Fruit fly (Drosophila melanogaster) whole organism, embryonic: Measurements from ENCODE around the gene mRpL12.
A peak's percentile ranks its signal among the peaks of the same experiment; 100 is the strongest.

Source experiments
- Ada2b ChIP-seq: fragments of 200-800 bp; sonication (Bioruptor generic); IDR thresholded peaks from 2 replicates; pipeline ENCODE4 v1.3.6; 2022; ENCODE audit warnings: missing biosample characterization, missing genetic modification characterization
- Blimp-1 ChIP-seq: fragments of 200-800 bp; sonication (Bioruptor generic); optimal IDR thresholded peaks from 3 replicates; lab custom pipeline; 2018; ENCODE audit warnings: missing biosample characterization, missing genetic modification characterization, mild to moderate bottlenecking, moderate library complexity, missing genetic modification reagents
- CG10209 ChIP-seq: fragments of 200-800 bp; sonication (Bioruptor generic); optimal IDR thresholded peaks from 3 replicates; lab custom pipeline; 2017; ENCODE audit warnings: missing biosample characterization, mild to moderate bottlenecking, missing genetic modification characterization, missing genetic modification reagents
- CG10274 ChIP-seq: fragments of 200-800 bp; sonication (Bioruptor generic); optimal IDR thresholded peaks from 3 replicates; lab custom pipeline; 2017; ENCODE audit warnings: missing biosample characterization, mild to moderate bottlenecking, missing genetic modification characterization
- CG10366 ChIP-seq: fragments of 200-800 bp; sonication (Bioruptor generic); IDR thresholded peaks from 2 replicates; pipeline ENCODE4 v1.3.6; 2022; ENCODE audit warnings: missing biosample characterization, missing genetic modification characterization
- CG10979 ChIP-seq: fragments of 200-800 bp; sonication (Bioruptor generic); optimal IDR thresholded peaks from 2 replicates; lab custom pipeline; 2018; ENCODE audit warnings: missing biosample characterization, mild to moderate bottlenecking, missing genetic modification characterization, moderate library complexity
- CG11456 ChIP-seq: fragments of 200-800 bp; sonication (Bioruptor generic); IDR thresholded peaks from 3 replicates; pipeline ENCODE4 v1.3.6; 2022; ENCODE audit warnings: missing biosample characterization, missing genetic modification characterization
- CG15601 ChIP-seq: fragments of 200-800 bp; sonication (Bioruptor generic); optimal IDR thresholded peaks from 3 replicates; lab custom pipeline; 2019; ENCODE audit warnings: missing biosample characterization, mild to moderate bottlenecking, missing genetic modification characterization, moderate library complexity
- CG17328 ChIP-seq: fragments of 200-800 bp; sonication (Bioruptor generic); IDR thresholded peaks from 2 replicates; pipeline ENCODE4 v1.3.6; 2022; ENCODE audit warnings: missing biosample characterization, missing genetic modification characterization
- CG18476 ChIP-seq: fragments of 200-800 bp; sonication (Bioruptor generic); optimal IDR thresholded peaks from 2 replicates; lab custom pipeline; 2016; ENCODE audit warnings: missing biosample characterization, mild to moderate bottlenecking, missing genetic modification characterization
- CG18599 ChIP-seq: fragments of 200-800 bp; sonication (Bioruptor generic); optimal IDR thresholded peaks from 3 replicates; lab custom pipeline; 2017; ENCODE audit warnings: missing biosample characterization, missing genetic modification characterization, mild to moderate bottlenecking, moderate library complexity, missing genetic modification reagents
- CG2120 ChIP-seq: fragments of 200-800 bp; sonication (Bioruptor generic); optimal IDR thresholded peaks from 3 replicates; lab custom pipeline; 2016; ENCODE audit warnings: missing biosample characterization, missing genetic modification characterization
- CG30020 ChIP-seq: fragments of 200-800 bp; optimal IDR thresholded peaks from 2 replicates; lab custom pipeline; 2019; ENCODE audit warnings: missing biosample characterization, mild to moderate bottlenecking, missing genetic modification characterization, moderate library complexity
- CG30431 ChIP-seq: fragments of 200-800 bp; sonication (Bioruptor generic); optimal IDR thresholded peaks from 2 replicates; lab custom pipeline; 2017; ENCODE audit warnings: missing biosample characterization, missing genetic modification characterization
- CG34224 ChIP-seq: fragments of 200-800 bp; sonication (Bioruptor generic); IDR thresholded peaks from 3 replicates; pipeline ENCODE4 v1.3.6; 2022; ENCODE audit warnings: missing biosample characterization, missing genetic modification characterization; ENCODE audit not compliant: partially characterized antibody
- CG34376 ChIP-seq: fragments of 200-800 bp; sonication (Bioruptor generic); optimal IDR thresholded peaks from 2 replicates; lab custom pipeline; 2018; ENCODE audit warnings: missing biosample characterization, mild to moderate bottlenecking, missing genetic modification characterization
- CG5180 ChIP-seq: fragments of 200-800 bp; sonication (Bioruptor generic); optimal IDR thresholded peaks from 3 replicates; lab custom pipeline; 2017; ENCODE audit warnings: missing biosample characterization, missing genetic modification characterization, mild to moderate bottlenecking, moderate library complexity, missing genetic modification reagents
- CG6854 ChIP-seq: fragments of 200-800 bp; sonication (Bioruptor generic); optimal IDR thresholded peaks from 3 replicates; lab custom pipeline; 2017; ENCODE audit warnings: missing biosample characterization, mild to moderate bottlenecking, missing genetic modification characterization
- CG7839 ChIP-seq: fragments of 200-800 bp; sonication (Bioruptor generic); optimal IDR thresholded peaks from 3 replicates; lab custom pipeline; 2018; ENCODE audit warnings: missing biosample characterization, mild to moderate bottlenecking, missing genetic modification characterization, moderate library complexity
- CG9932 ChIP-seq: fragments of 200-800 bp; sonication (Bioruptor generic); IDR thresholded peaks from 2 replicates; pipeline ENCODE4 v1.3.6; 2022; ENCODE audit warnings: missing biosample characterization, missing genetic modification characterization
- Drgx ChIP-seq: fragments of 200-800 bp; sonication (Bioruptor generic); IDR thresholded peaks from 2 replicates; pipeline ENCODE4 v1.3.6; 2022; ENCODE audit warnings: missing biosample characterization, missing genetic modification characterization
- H15 ChIP-seq: fragments of 200-800 bp; sonication (Bioruptor generic); IDR thresholded peaks from 3 replicates; pipeline ENCODE4 v1.3.6; 2022; ENCODE audit warnings: missing biosample characterization, missing genetic modification characterization
- HLHmδ ChIP-seq: fragments of 200-800 bp; sonication (Bioruptor generic); optimal IDR thresholded peaks from 2 replicates; lab custom pipeline; 2018; ENCODE audit warnings: missing biosample characterization, mild to moderate bottlenecking, missing genetic modification characterization, moderate library complexity
- Hey ChIP-seq: fragments of 200-800 bp; sonication (Bioruptor generic); optimal IDR thresholded peaks from 3 replicates; lab custom pipeline; 2018; ENCODE audit warnings: missing biosample characterization, mild to moderate bottlenecking, missing genetic modification characterization
- Lpt ChIP-seq: fragments of >200 bp; optimal IDR thresholded peaks from 2 replicates; lab custom pipeline; 2018; ENCODE audit warnings: missing biosample characterization, missing genetic modification characterization
- Med ChIP-seq: fragments of 200-800 bp; sonication (Bioruptor generic); peaks from one replicate; lab custom pipeline; 2016; ENCODE audit warnings: missing biosample characterization, missing genetic modification characterization, mild to moderate bottlenecking, inconsistent platforms, moderate library complexity
- NFAT ChIP-seq: fragments of 200-800 bp; sonication (Bioruptor generic); IDR thresholded peaks from 2 replicates; pipeline ENCODE4 v1.3.6; 2022; ENCODE audit warnings: missing biosample characterization, missing genetic modification characterization
- Oli ChIP-seq: fragments of 200-800 bp; sonication (Bioruptor generic); optimal IDR thresholded peaks from 2 replicates; lab custom pipeline; 2018; ENCODE audit warnings: missing biosample characterization, mild to moderate bottlenecking, missing genetic modification characterization, moderate library complexity
- Ravus ChIP-seq: fragments of 200-800 bp; sonication (Bioruptor generic); IDR thresholded peaks from 2 replicates; pipeline ENCODE4 v1.3.6; 2022; ENCODE audit warnings: missing biosample characterization, missing genetic modification characterization
- Six4 ChIP-seq: fragments of 200-800 bp; sonication (Bioruptor generic); optimal IDR thresholded peaks from 2 replicates; lab custom pipeline; 2016; ENCODE audit warnings: missing biosample characterization, missing genetic modification characterization
- ash1 ChIP-seq: fragments of 200-800 bp; sonication (Bioruptor generic); optimal IDR thresholded peaks from 2 replicates; lab custom pipeline; 2018; ENCODE audit warnings: missing biosample characterization, mild to moderate bottlenecking, missing genetic modification characterization
- bigmax ChIP-seq: fragments of 200-800 bp; sonication (Bioruptor generic); optimal IDR thresholded peaks from 2 replicates; lab custom pipeline; 2018; ENCODE audit warnings: missing biosample characterization, mild to moderate bottlenecking, missing genetic modification characterization
- bsh ChIP-seq, 2 experiments: fragments of 200-800 bp; sonication (Bioruptor generic); optimal IDR thresholded peaks; 2 replicates each; lab custom pipeline; 2017 to 2018; ENCODE audit warnings: mild to moderate bottlenecking in 2 of 2, missing biosample characterization in 2 of 2, missing genetic modification characterization in 2 of 2, moderate library complexity in 1 of 2
- esg ChIP-seq: fragments of 200-800 bp; sonication (Bioruptor generic); conservative IDR thresholded peaks from 2 replicates; pipeline ENCODE4 v1.3.6; 2022; ENCODE audit warnings: missing biosample characterization, missing genetic modification characterization
- eyg ChIP-seq: fragments of 200-800 bp; sonication (Bioruptor generic); optimal IDR thresholded peaks from 3 replicates; lab custom pipeline; 2016; ENCODE audit warnings: missing biosample characterization, missing genetic modification characterization
- fd102C ChIP-seq: fragments of 200-800 bp; sonication (Bioruptor generic); optimal IDR thresholded peaks from 2 replicates; lab custom pipeline; 2018; ENCODE audit warnings: missing biosample characterization, mild to moderate bottlenecking, missing genetic modification characterization, moderate library complexity
- fru ChIP-seq: fragments of >200 bp; optimal IDR thresholded peaks from 2 replicates; lab custom pipeline; 2017
- gsb-n ChIP-seq: fragments of 200-800 bp; sonication (Bioruptor generic); optimal IDR thresholded peaks from 3 replicates; lab custom pipeline; 2018; ENCODE audit warnings: missing biosample characterization, mild to moderate bottlenecking, missing genetic modification characterization
- lilli ChIP-seq: fragments of 200-800 bp; sonication (Bioruptor generic); optimal IDR thresholded peaks from 3 replicates; lab custom pipeline; 2016; ENCODE audit warnings: missing biosample characterization, missing genetic modification characterization
- lov ChIP-seq, 2 experiments: fragments of 200-800 bp in 1 of 2; fragments of >200 bp in 1 of 2; sonication (Bioruptor generic) in 1 of 2; IDR thresholded peaks in 1 of 2; optimal IDR thresholded peaks in 1 of 2; 2 replicates in 1 of 2; 3 replicates in 1 of 2; pipeline versions ENCODE4 v1.3.6 to Lab custom; 2017 to 2022; ENCODE audit warnings: missing biosample characterization in 1 of 2, missing genetic modification characterization in 1 of 2
- pfk ChIP-seq: fragments of 200-800 bp; sonication (Bioruptor generic); optimal IDR thresholded peaks from 2 replicates; lab custom pipeline; 2018; ENCODE audit warnings: missing biosample characterization, mild to moderate bottlenecking, missing genetic modification characterization, moderate library complexity
- row ChIP-seq: fragments of 200-800 bp; sonication (Bioruptor generic); IDR thresholded peaks from 3 replicates; pipeline ENCODE4 v1.3.6; 2022; ENCODE audit warnings: missing biosample characterization, missing genetic modification characterization
- run ChIP-seq: fragments of 200-800 bp; sonication (Bioruptor generic); optimal IDR thresholded peaks from 3 replicates; lab custom pipeline; 2018; ENCODE audit warnings: missing biosample characterization, mild to moderate bottlenecking, missing genetic modification characterization
- so ChIP-seq: fragments of 200-800 bp; sonication (Bioruptor generic); IDR thresholded peaks from 3 replicates; pipeline ENCODE4 v1.3.6; 2022; ENCODE audit warnings: missing biosample characterization, missing genetic modification characterization
- sob ChIP-seq: fragments of 200-800 bp; sonication (Bioruptor generic); IDR thresholded peaks from 2 replicates; pipeline ENCODE4 v1.3.6; 2022; ENCODE audit warnings: missing biosample characterization, missing genetic modification characterization
- sr ChIP-seq: fragments of 200-800 bp; sonication (Bioruptor generic); IDR thresholded peaks from 3 replicates; pipeline ENCODE4 v1.3.6; 2022; ENCODE audit warnings: missing biosample characterization, missing genetic modification characterization
- stc ChIP-seq: fragments of 200-800 bp; sonication (Bioruptor generic); IDR thresholded peaks from 2 replicates; pipeline ENCODE4 v1.3.6; 2022; ENCODE audit warnings: missing biosample characterization, missing genetic modification characterization
- stwl ChIP-seq: fragments of 200-800 bp; sonication (Bioruptor generic); optimal IDR thresholded peaks from 3 replicates; lab custom pipeline; 2018; ENCODE audit warnings: missing biosample characterization, mild to moderate bottlenecking, missing genetic modification characterization, moderate library complexity
- tup ChIP-seq: fragments of 200-800 bp; sonication (Bioruptor generic); optimal IDR thresholded peaks from 2 replicates; lab custom pipeline; 2016; ENCODE audit warnings: missing biosample characterization, mild to moderate bottlenecking, missing genetic modification characterization, moderate library complexity
- wor ChIP-seq: fragments of 200-800 bp; sonication (Bioruptor generic); IDR thresholded peaks from 2 replicates; pipeline ENCODE4 v1.3.6; 2022; ENCODE audit warnings: missing biosample characterization, missing genetic modification characterization
- zfh2 ChIP-seq: fragments of 200-800 bp; sonication (Bioruptor generic); optimal IDR thresholded peaks from 2 replicates; lab custom pipeline; 2016; ENCODE audit warnings: missing biosample characterization, missing genetic modification characterization

The mRpL12 gene

dm6 chr3L:8912332-8912731, 44.3 kb upstream of the mRpL12 start, which contains the start of the genes Tsp66E and mfr (continued):
- TF ChIP-seq pfk (GFP tag; lab: Kevin White, UChicago), result no peak
- peak; percentile 2 for TF ChIP-seq zfh2 (GFP tag; lab: Kevin White, UChicago)
- TF ChIP-seq NFAT (GFP tag; lab: Robert Waterston, UW), result no peak
- TF ChIP-seq bsh (GFP tag; optimal IDR thresholded peaks at IDR 0.05; lab: Kevin White, UChicago), result no peak
- TF ChIP-seq CG9932 (GFP tag; lab: Robert Waterston, UW), result peak; percentile 30; the same call in 1 of the 2 replicates
- TF ChIP-seq stc, result peak; percentile 47; the same call in 1 of the 2 replicates
- TF ChIP-seq Med (GFP tag; lab: Kevin White, UChicago), result peak; percentile 93
- peak; percentile 10 for TF ChIP-seq lilli
- TF ChIP-seq Blimp-1 (GFP tag; lab: Kevin White, UChicago), result no peak
- 0 out of 3 replicates have a peak, but pooled peaks have one; percentile 36 for TF ChIP-seq sr
- TF ChIP-seq CG7839, result no peak
- no peak for TF ChIP-seq Six4 (GFP tag; lab: Kevin White, UChicago)
- no peak for TF ChIP-seq bigmax (GFP tag; lab: Kevin White, UChicago)
- peak; percentile 46 for TF ChIP-seq CG18599 (GFP tag; lab: Kevin White, UChicago)
- TF ChIP-seq fd102C (GFP tag; lab: Kevin White, UChicago), result no peak
- TF ChIP-seq fru (lab: Kevin White, UChicago), result no peak
- TF ChIP-seq CG5180 (GFP tag; lab: Kevin White, UChicago), result peak; percentile 75
- no peak for TF ChIP-seq Lpt (GFP tag; lab: Kevin White, UChicago)
- TF ChIP-seq CG10274 (GFP tag; lab: Kevin White, UChicago), result no peak
- no peak for TF ChIP-seq CG10209 (GFP tag; lab: Kevin White, UChicago)
- TF ChIP-seq run (tag; lab: Kevin White, UChicago), result no peak
- TF ChIP-seq Drgx (GFP tag; lab: Robert Waterston, UW), result peak; percentile 35; the same call in 1 of the 2 replicates
- TF ChIP-seq ash1 (GFP tag; lab: Kevin White, UChicago), result no peak
- no peak for TF ChIP-seq H15 (GFP tag; lab: Robert Waterston, UW)
- TF ChIP-seq Hey (tag; lab: Kevin White, UChicago), result no peak
- TF ChIP-seq CG10366 (GFP tag; lab: Robert Waterston, UW), result no peak
- TF ChIP-seq CG2120 (GFP tag; lab: Kevin White, UChicago), result no peak
- no peak for TF ChIP-seq CG10979 (tag; lab: Kevin White, UChicago)
- TF ChIP-seq gsb-n, result no peak
- TF ChIP-seq Ravus, result no peak
- TF ChIP-seq so, result peak; percentile 30; the same call in 1 of the 3 replicates
- peak; percentile 39 for TF ChIP-seq CG6854
- peak; percentile 21 for TF ChIP-seq CG34376
- TF ChIP-seq CG11456, result no peak
- TF ChIP-seq CG30431, result no peak
- TF ChIP-seq eyg (GFP tag; lab: Kevin White, UChicago), result no peak
- no peak for TF ChIP-seq stwl
- no peak for TF ChIP-seq Ada2b (GFP tag; lab: Robert Waterston, UW)
- no peak for TF ChIP-seq lov (optimal IDR thresholded peaks at IDR 0.05; lab: Kevin White, UChicago)
- TF ChIP-seq lov (GFP tag; IDR thresholded peaks at IDR 0.05; lab: Robert Waterston, UW), result peak; percentile 72; the same call in 1 of the 3 replicates
- 0 out of 2 replicates have a peak, but pooled peaks have one; percentile 17 for TF ChIP-seq sob
- no peak; the same call in 2 of the 3 replicates for TF ChIP-seq row (GFP tag; lab: Robert Waterston, UW)
- TF ChIP-seq CG17328, result peak; percentile 8; the same call in 1 of the 2 replicates
- no peak for TF ChIP-seq CG18476 (GFP tag; lab: Kevin White, UChicago)
- TF ChIP-seq HLHmδ (GFP tag; lab: Kevin White, UChicago), result no peak
- TF ChIP-seq CG30020 (tag; lab: Kevin White, UChicago), result no peak
- TF ChIP-seq CG15601, result no peak
- TF ChIP-seq Oli (tag; lab: Kevin White, UChicago), result no peak
- no peak for TF ChIP-seq wor
- no peak for TF ChIP-seq esg (GFP tag; lab: Robert Waterston, UW)
- TF ChIP-seq CG34224 (GFP tag; lab: Robert Waterston, UW), result no peak
- no peak for TF ChIP-seq tup (GFP tag; lab: Kevin White, UChicago)
